Fruit fly (Drosophila melanogaster): ENCODE data around the gene CG4911.

The CG4911 gene

dm6 chr3L:9065997-9066441 is 6.5 kb downstream of the CG4911 start, which contains the start of gene Argk1 (continued):
- TF ChIP-seq CG1602 (GFP tag; optimal IDR thresholded peaks at IDR 0.05) (peak; percentile 12), lab (GFP tag; optimal IDR thresholded peaks at IDR 0.05) (peak; percentile 45), slbo (GFP tag; IDR thresholded peaks at IDR 0.05) (peak; percentile 86), Xrp1 (GFP tag; IDR thresholded peaks at IDR 0.05) (peak; percentile 54; the same call in 1 of the 2 replicates), CG17385 (GFP tag; optimal IDR thresholded peaks at IDR 0.05) (peak; percentile 43), NFAT (GFP tag; IDR thresholded peaks at IDR 0.05) (no peak), CG15514 (GFP tag; optimal IDR thresholded peaks at IDR 0.05) (no peak), Chrac-16 (GFP tag; optimal IDR thresholded peaks at IDR 0.05) (peak; percentile 44), corto (GFP tag; optimal IDR thresholded peaks at IDR 0.05) (no peak), CG12391 (tag; optimal IDR thresholded peaks at IDR 0.05) (peak; percentile 71), Eip74EF (GFP tag; optimal IDR thresholded peaks at IDR 0.05) (peak in 1 of 2 experiments; percentile 43), ken (GFP tag; IDR thresholded peaks at IDR 0.05) (no peak), CG15696 (tag; optimal IDR thresholded peaks at IDR 0.05) (no peak), org-1 (GFP tag; optimal IDR thresholded peaks at IDR 0.05) (peak; percentile 42), knrl (GFP tag; IDR thresholded peaks at IDR 0.05; ENCODE audit: partially characterized antibody) (no peak), cwo (GFP tag; optimal IDR thresholded peaks at IDR 0.05) (peak; percentile 29), CG11723 (GFP tag; optimal IDR thresholded peaks at IDR 0.05) (no peak), CG9437 (GFP tag; optimal IDR thresholded peaks at IDR 0.05) (peak; percentile 38), H2.0 (GFP tag; IDR thresholded peaks at IDR 0.05) (peak; percentile 38; the same call in 1 of the 2 replicates), salm (tag; optimal IDR thresholded peaks at IDR 0.05) (no peak), Atf6 (GFP tag; IDR thresholded peaks at IDR 0.05) (peak; percentile 77), Meics (GFP tag; optimal IDR thresholded peaks at IDR 0.05) (peak; percentile 62), CHES-1-like (GFP tag; optimal IDR thresholded peaks at IDR 0.05) (no peak), Hr78 (GFP tag; optimal IDR thresholded peaks at IDR 0.05) (no peak), ERR (GFP tag; optimal IDR thresholded peaks at IDR 0.05) (no peak), B-H1 (GFP tag; IDR thresholded peaks at IDR 0.05) (peak; percentile 39; the same call in 1 of the 3 replicates), Sry-δ (GFP tag; optimal IDR thresholded peaks at IDR 0.05) (no peak), CoRest (tag; optimal IDR thresholded peaks at IDR 0.05) (peak; percentile 74), hkb (optimal IDR thresholded peaks at IDR 0.05) (no peak), hkb (GFP tag; IDR thresholded peaks at IDR 0.05) (peak; percentile 52), CG8478 (optimal IDR thresholded peaks at IDR 0.05) (no peak), HHEX (GFP tag; optimal IDR thresholded peaks at IDR 0.05) (no peak), C15 (GFP tag; IDR thresholded peaks at IDR 0.05) (0 out of 3 replicates have a peak, but pooled peaks have one; percentile 18), pan (optimal IDR thresholded peaks at IDR 0.05) (no peak), pan (GFP tag; optimal IDR thresholded peaks at IDR 0.05 in 1 of 2, IDR thresholded peaks at IDR 0.05 in 1 of 2) (peak in 1 of 2 experiments; percentile 69), pita (GFP tag; optimal IDR thresholded peaks at IDR 0.05) (no peak), D19B (GFP tag; optimal IDR thresholded peaks at IDR 0.05) (no peak), Deaf1 (tag; optimal IDR thresholded peaks at IDR 0.05) (peak; percentile 68), Dip3 (GFP tag; optimal IDR thresholded peaks at IDR 0.05) (peak; percentile 49), CG3065 (GFP tag; optimal IDR thresholded peaks at IDR 0.05) (no peak), slou (GFP tag; optimal IDR thresholded peaks at IDR 0.05) (peak; percentile 17), CG1024 (GFP tag; IDR thresholded peaks at IDR 0.05) (no peak), CG8765 (GFP tag; IDR thresholded peaks at IDR 0.05) (no peak), Six4 (GFP tag; optimal IDR thresholded peaks at IDR 0.05) (no peak), CG7987 (GFP tag; optimal IDR thresholded peaks at IDR 0.05) (no peak), CG7745 (tag; optimal IDR thresholded peaks at IDR 0.05) (no peak), NfI (GFP tag; optimal IDR thresholded peaks at IDR 0.05) (peak; percentile 43), CG15601 (tag; optimal IDR thresholded peaks at IDR 0.05) (no peak), CG10979 (tag; optimal IDR thresholded peaks at IDR 0.05) (no peak), CG4730 (GFP tag; IDR thresholded peaks at IDR 0.05) (no peak), ase (GFP tag; IDR thresholded peaks at IDR 0.05) (0 out of 3 replicates have a peak, but pooled peaks have one; percentile 16)
